Fruit fly (Drosophila melanogaster) whole organism, embryonic: ENCODE data around the gene rtv.

Source experiments
- CG4360 ChIP-seq: fragments of 200-800 bp; sonication (Bioruptor generic); IDR thresholded peaks from 2 replicates; pipeline ENCODE4 v1.3.6; 2022; ENCODE audit warnings: missing biosample characterization, missing genetic modification characterization
- CG6254 ChIP-seq: fragments of 200-800 bp; sonication (Bioruptor generic); optimal IDR thresholded peaks from 3 replicates; lab custom pipeline; 2017; ENCODE audit warnings: mild to moderate bottlenecking, missing biosample characterization, missing genetic modification reagents, missing genetic modification characterization
- CHES-1-like ChIP-seq: fragments of 200-800 bp; sonication (Bioruptor generic); optimal IDR thresholded peaks from 2 replicates; lab custom pipeline; 2016; ENCODE audit warnings: missing biosample characterization, missing genetic modification characterization
- cas ChIP-seq: fragments of 200-800 bp; sonication (Bioruptor generic); IDR thresholded peaks from 2 replicates; pipeline ENCODE4 v1.3.6; 2022; ENCODE audit warnings: missing biosample characterization, missing genetic modification characterization

The rtv gene

dm6 chrX:11108148-11108844 lies 45.5 kb downstream of the rtv start, which contains the start of gene Hsp60A (continued):
- TF ChIP-seq CHES-1-like (GFP tag; lab: Kevin White, UChicago) (no peak), cas (GFP tag; lab: Robert Waterston, UW) (0 out of 2 replicates have a peak, but pooled peaks have one; percentile 11), CG4360 (no peak), CG6254 (GFP tag; lab: Kevin White, UChicago) (no peak)
